Fruit fly (Drosophila melanogaster): ENCODE data around the gene JhI-21.
A peak's percentile ranks its signal among the peaks of the same experiment; 100 is the strongest.

Gene JhI-21

DNA sequence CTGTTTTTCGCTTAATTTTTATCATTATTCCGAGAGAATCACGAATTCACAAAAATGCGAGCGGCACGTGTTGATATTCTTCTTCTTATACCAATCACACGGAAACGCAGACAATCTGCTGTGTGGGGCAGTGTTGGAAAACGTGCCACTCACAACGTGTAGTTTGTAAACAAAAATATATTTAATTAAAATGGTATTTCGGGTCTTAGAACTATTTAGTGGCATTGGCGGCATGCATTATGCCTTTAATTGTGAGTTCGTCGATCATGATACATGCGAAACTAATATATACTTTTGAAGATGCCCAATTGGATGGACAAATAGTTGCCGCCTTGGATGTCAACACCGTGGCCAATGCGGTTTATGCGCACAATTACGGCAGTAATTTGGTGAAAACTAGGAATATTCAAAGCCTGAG lies 40.6 kb upstream of the JhI-21 start, which contains the start of the genes CG6712 and Mt2 (continued):
- TF ChIP-seq MESR4 (GFP tag; optimal IDR thresholded peaks at IDR 0.05) (peak; percentile 71), lola (GFP tag; optimal IDR thresholded peaks at IDR 0.05) (no peak), Rfx (GFP tag; IDR thresholded peaks at IDR 0.05) (peak; percentile 55), gsb-n (tag; optimal IDR thresholded peaks at IDR 0.05) (peak; percentile 37), Nf-YA (GFP tag; IDR thresholded peaks at IDR 0.05) (no peak), Sin3A (optimal IDR thresholded peaks at IDR 0.05) (peak; percentile 43), CG9437 (GFP tag; optimal IDR thresholded peaks at IDR 0.05) (no peak), aop (GFP tag; IDR thresholded peaks at IDR 0.05) (no peak), gcm2 (GFP tag; optimal IDR thresholded peaks at IDR 0.05) (no peak), Myb (GFP tag; optimal IDR thresholded peaks at IDR 0.05) (peak; percentile 4), CHES-1-like (GFP tag; optimal IDR thresholded peaks at IDR 0.05) (peak; percentile 1), E2f2 (GFP tag; IDR thresholded peaks at IDR 0.05) (peak; percentile 45), ATbp (GFP tag; optimal IDR thresholded peaks at IDR 0.05) (no peak), chn (GFP tag; optimal IDR thresholded peaks at IDR 0.05) (no peak), sna (GFP tag; IDR thresholded peaks at IDR 0.05; ENCODE audit: partially characterized antibody) (no peak), row (GFP tag; IDR thresholded peaks at IDR 0.05) (0 out of 3 replicates have a peak, but pooled peaks have one; percentile 17), sens (GFP tag) (peak; percentile 88), CG8765 (GFP tag; IDR thresholded peaks at IDR 0.05) (no peak), unpg (GFP tag; optimal IDR thresholded peaks at IDR 0.05) (no peak), prd (optimal IDR thresholded peaks at IDR 0.05) (no peak), prd (GFP tag; IDR thresholded peaks at IDR 0.05) (peak; percentile 50), CG18619 (GFP tag; optimal IDR thresholded peaks at IDR 0.05) (no peak), esg (GFP tag; conservative IDR thresholded peaks at IDR 0.05) (no peak), CG9932 (GFP tag; IDR thresholded peaks at IDR 0.05) (peak; percentile 22; the same call in 1 of the 2 replicates), gfzf (GFP tag; optimal IDR thresholded peaks at IDR 0.05) (peak; percentile 11), bcd (GFP tag; optimal IDR thresholded peaks at IDR 0.05) (no peak), dysf (GFP tag; IDR thresholded peaks at IDR 0.05) (0 out of 3 replicates have a peak, but pooled peaks have one; percentile 7), gro (GFP tag; optimal IDR thresholded peaks at IDR 0.05) (peak; percentile 13), Eip74EF (GFP tag; optimal IDR thresholded peaks at IDR 0.05) (no peak), CG4282 (GFP tag; optimal IDR thresholded peaks at IDR 0.05) (no peak), wdn (GFP tag; IDR thresholded peaks at IDR 0.05) (no peak), B-H2 (GFP tag; optimal IDR thresholded peaks at IDR 0.05) (peak; percentile 52), caup (GFP tag; optimal IDR thresholded peaks at IDR 0.05; ENCODE audit: severe bottlenecking) (peak; percentile 30), D19A (tag; optimal IDR thresholded peaks at IDR 0.05) (no peak), dmrt99B (tag; optimal IDR thresholded peaks at IDR 0.05) (no peak), Ets97D (GFP tag; optimal IDR thresholded peaks at IDR 0.05) (peak; percentile 37), CG1602 (GFP tag; optimal IDR thresholded peaks at IDR 0.05) (no peak), trem (tag; optimal IDR thresholded peaks at IDR 0.05) (peak; percentile 0), CG13624 (GFP tag; optimal IDR thresholded peaks at IDR 0.05) (peak; percentile 18), CG4617 (GFP tag; optimal IDR thresholded peaks at IDR 0.05; ENCODE audit: borderline replicate concordance) (peak; percentile 44), stwl (tag; optimal IDR thresholded peaks at IDR 0.05) (peak; percentile 64), nmo (GFP tag; optimal IDR thresholded peaks at IDR 0.05) (peak; percentile 5), CG11723 (GFP tag; optimal IDR thresholded peaks at IDR 0.05) (no peak), fu2 (GFP tag; optimal IDR thresholded peaks at IDR 0.05) (peak; percentile 37), cwo (GFP tag; optimal IDR thresholded peaks at IDR 0.05) (peak; percentile 93), CG7987 (GFP tag; optimal IDR thresholded peaks at IDR 0.05) (peak; percentile 5), Fer2 (tag; optimal IDR thresholded peaks at IDR 0.05) (no peak), HmgD (GFP tag; optimal IDR thresholded peaks at IDR 0.05) (no peak), peb (GFP tag; IDR thresholded peaks at IDR 0.05) (no peak), CG34422 (GFP tag; IDR thresholded peaks at IDR 0.05) (peak; percentile 80; the same call in 1 of the 3 replicates), CG15514 (GFP tag; optimal IDR thresholded peaks at IDR 0.05) (peak; percentile 8)
